Worm (Caenorhabditis elegans): ENCODE measurements around the gene csn-6.

- no peak for TF ChIP-seq fos-1 (tag; optimal IDR thresholded peaks at IDR 0.05)
- TF ChIP-seq mxl-3 (GFP tag; optimal IDR thresholded peaks at IDR 0.05): no peak
- TF ChIP-seq ceh-82 (tag; optimal IDR thresholded peaks at IDR 0.05): no peak
- peak in 1 of 2 experiments; percentile 92 for TF ChIP-seq unc-62 (GFP tag; optimal IDR thresholded peaks at IDR 0.05 in 1 of 2)
- TF ChIP-seq unc-62 (tag; optimal IDR thresholded peaks at IDR 0.05): no peak
- no peak for TF ChIP-seq fkh-10 (GFP tag; optimal IDR thresholded peaks at IDR 0.05)
- no peak for TF ChIP-seq lsy-2 (tag; optimal IDR thresholded peaks at IDR 0.05)
- TF ChIP-seq cey-2 (tag; optimal IDR thresholded peaks at IDR 0.05; ENCODE audit: borderline replicate concordance, insufficient read depth): no peak
- no peak for TF ChIP-seq nhr-28 (tag; optimal IDR thresholded peaks at IDR 0.05)
- TF ChIP-seq nhr-25 (tag; optimal IDR thresholded peaks at IDR 0.05; ENCODE audit: borderline replicate concordance, insufficient read depth): no peak
- no peak for TF ChIP-seq tra-1 (GFP tag; IDR thresholded peaks at IDR 0.05)
- TF ChIP-seq hlh-30 (tag; optimal IDR thresholded peaks at IDR 0.05; ENCODE audit: insufficient read depth): no peak
- no peak for TF ChIP-seq lin-15B (tag; optimal IDR thresholded peaks at IDR 0.05)
- no peak for TF ChIP-seq aly-2 (tag; optimal IDR thresholded peaks at IDR 0.05)
These were observed 23.3 kb downstream of the csn-6 start, which contains the start of gene fat-2 for ce11 chrIV:13323823-13324359.

Measured in whole organism, L4 larva.